Worm (Caenorhabditis elegans) whole organism, L4 larva: ENCODE data around the gene srg-29.

Experiments used
- D1046.2 ChIP-seq: fragments of 200-800 bp; sonication (Bioruptor generic); IDR thresholded peaks from 2 replicates; pipeline ENCODE4 v1.3.6; 2022; ENCODE audit warnings: missing genetic modification characterization, missing compliant biosample characterization
- F10B5.3 ChIP-seq: sonication (generic microtip); optimal IDR thresholded peaks from 2 replicates; lab custom pipeline; 2016; ENCODE audit warnings: mild to moderate bottlenecking, missing genetic modification characterization, missing compliant biosample characterization
- F26F4.8 ChIP-seq: fragments of 200-800 bp; sonication (Bioruptor generic); conservative IDR thresholded peaks from 2 replicates; pipeline ENCODE4 v1.3.6; 2022; ENCODE audit warnings: missing genetic modification characterization, missing compliant biosample characterization
- F49E8.2 ChIP-seq: sonication (generic microtip); optimal IDR thresholded peaks from 2 replicates; lab custom pipeline; 2016; ENCODE audit warnings: missing compliant biosample characterization, mild to moderate bottlenecking, missing genetic modification characterization, borderline replicate concordance
- T26A8.4 ChIP-seq: fragments of 200-800 bp; sonication (Bioruptor generic); IDR thresholded peaks from 2 replicates; pipeline ENCODE4 v1.3.6; 2022; ENCODE audit warnings: missing genetic modification characterization, missing compliant biosample characterization
- Y105C5A.15 ChIP-seq: fragments of 200-800 bp; sonication (Bioruptor generic); IDR thresholded peaks from 2 replicates; pipeline ENCODE4 v1.3.6; 2022; ENCODE audit warnings: missing genetic modification characterization, missing compliant biosample characterization
- Y5F2A.4 ChIP-seq: fragments of 200-800 bp; sonication (Bioruptor generic); optimal IDR thresholded peaks from 2 replicates; lab custom pipeline; 2018; ENCODE audit warnings: mild to moderate bottlenecking, missing genetic modification characterization, missing compliant biosample characterization
- Y75B8A.6 ChIP-seq: fragments of 200-800 bp; sonication (Bioruptor generic); IDR thresholded peaks from 2 replicates; pipeline ENCODE4 v1.3.6; 2022; ENCODE audit warnings: missing genetic modification reagents, missing genetic modification characterization, missing compliant biosample characterization
- ceh-20 ChIP-seq: fragments of 200-800 bp; sonication (Bioruptor generic); IDR thresholded peaks from 2 replicates; pipeline ENCODE4 v1.3.6; 2022; ENCODE audit warnings: missing genetic modification reagents, missing genetic modification characterization, missing compliant biosample characterization
- ceh-62 ChIP-seq: sonication (generic microtip); optimal IDR thresholded peaks from 2 replicates; lab custom pipeline; 2017; ENCODE audit warnings: missing biosample characterization, missing genetic modification characterization
- cey-2 ChIP-seq: sonication (generic microtip); optimal IDR thresholded peaks from 3 replicates; lab custom pipeline; 2017; ENCODE audit warnings: missing genetic modification characterization, mild to moderate bottlenecking, missing compliant biosample characterization, antibody characterized with exemption, borderline replicate concordance; ENCODE audit not compliant: insufficient read depth
- daf-16 ChIP-seq, 3 experiments: sonication (generic microtip); optimal IDR thresholded peaks; 2 replicates each; lab custom pipeline; 2016 to 2017; ENCODE audit warnings: missing genetic modification characterization in 3 of 3, missing genetic modification reagents in 3 of 3, mild to moderate bottlenecking in 2 of 3, missing compliant biosample characterization in 2 of 3, missing biosample characterization in 1 of 3, moderate library complexity in 1 of 3
- dmd-6 ChIP-seq: fragments of 200-800 bp; sonication (Bioruptor generic); IDR thresholded peaks from 2 replicates; pipeline ENCODE4 v1.3.6; 2022; ENCODE audit warnings: missing genetic modification reagents, missing genetic modification characterization, missing compliant biosample characterization
- dmd-8 ChIP-seq: fragments of 200-800 bp; sonication (Bioruptor generic); IDR thresholded peaks from 2 replicates; pipeline ENCODE4 v1.3.6; 2022; ENCODE audit warnings: missing genetic modification characterization, missing compliant biosample characterization
- dmd-9 ChIP-seq: fragments of 200-800 bp; sonication (Bioruptor generic); IDR thresholded peaks from 2 replicates; pipeline ENCODE4 v1.3.6; 2022; ENCODE audit warnings: missing genetic modification reagents, missing genetic modification characterization, missing compliant biosample characterization
- duxl-1 ChIP-seq: sonication (generic microtip); optimal IDR thresholded peaks from 2 replicates; lab custom pipeline; 2016; ENCODE audit warnings: mild to moderate bottlenecking, missing genetic modification characterization, moderate library complexity, missing compliant biosample characterization; ENCODE audit not compliant: poor library complexity
- egl-43 ChIP-seq: fragments of 200-800 bp; sonication (Bioruptor generic); IDR thresholded peaks from 2 replicates; pipeline ENCODE4 v1.3.6; 2022; ENCODE audit warnings: missing genetic modification reagents, missing genetic modification characterization, missing compliant biosample characterization
- gei-8 ChIP-seq: fragments of 200-800 bp; sonication (Bioruptor generic); optimal IDR thresholded peaks from 2 replicates; lab custom pipeline; 2018; ENCODE audit warnings: mild to moderate bottlenecking, missing genetic modification characterization, missing compliant biosample characterization
- hif-1 ChIP-seq, 2 experiments: sonication (generic microtip); optimal IDR thresholded peaks; 2 replicates each; lab custom pipeline; 2016 to 2017; ENCODE audit warnings: missing compliant biosample characterization in 2 of 2, missing genetic modification characterization in 2 of 2, missing genetic modification reagents in 2 of 2, missing genotype in 2 of 2, mild to moderate bottlenecking in 1 of 2
- hlh-11 ChIP-seq: fragments of 200-800 bp; sonication (Bioruptor generic); optimal IDR thresholded peaks from 2 replicates; lab custom pipeline; 2018; ENCODE audit warnings: mild to moderate bottlenecking, missing genetic modification characterization, missing compliant biosample characterization
- jun-1 ChIP-seq: fragments of 150-350 bp; optimal IDR thresholded peaks from 2 replicates; lab custom pipeline; 2014; ENCODE audit warnings: missing biosample characterization, missing genetic modification reagents, missing genetic modification characterization
- lim-7 ChIP-seq: fragments of 200-800 bp; sonication (Bioruptor generic); IDR thresholded peaks from 2 replicates; pipeline ENCODE4 v1.3.6; 2022; ENCODE audit warnings: missing genetic modification characterization, missing compliant biosample characterization
- lin-13 ChIP-seq: fragments of 150-350 bp; optimal IDR thresholded peaks from 2 replicates; lab custom pipeline; 2014; ENCODE audit warnings: missing biosample characterization, missing genetic modification reagents, missing genetic modification characterization
- lin-38 ChIP-seq: fragments of 200-800 bp; sonication (Bioruptor generic); IDR thresholded peaks from 2 replicates; pipeline ENCODE4 v1.3.6; 2022; ENCODE audit warnings: missing genetic modification reagents, missing genetic modification characterization, missing compliant biosample characterization
- lir-3 ChIP-seq: sonication (generic microtip); optimal IDR thresholded peaks from 2 replicates; lab custom pipeline; 2016; ENCODE audit warnings: mild to moderate bottlenecking, missing genetic modification characterization, missing compliant biosample characterization
- mep-1 ChIP-seq: fragments of 150-350 bp; sonication (generic microtip); optimal IDR thresholded peaks from 3 replicates; lab custom pipeline; 2014; ENCODE audit warnings: missing biosample characterization, missing genetic modification characterization
- mes-2 ChIP-seq: sonication (generic microtip); optimal IDR thresholded peaks from 2 replicates; lab custom pipeline; 2016; ENCODE audit warnings: missing genotype, mild to moderate bottlenecking, missing genetic modification characterization, missing compliant biosample characterization; ENCODE audit not compliant: poor library complexity, severe bottlenecking
- mxl-2 ChIP-seq: fragments of 200-800 bp; sonication (Bioruptor generic); conservative IDR thresholded peaks from 2 replicates; pipeline ENCODE4 v1.3.6; 2022; ENCODE audit warnings: missing genetic modification reagents, missing genetic modification characterization, missing compliant biosample characterization
- mxl-3 ChIP-seq: fragments of 200-800 bp; sonication (Bioruptor generic); optimal IDR thresholded peaks from 2 replicates; lab custom pipeline; 2018; ENCODE audit warnings: mild to moderate bottlenecking, missing genetic modification characterization, missing compliant biosample characterization
- nhr-111 ChIP-seq: fragments of 200-800 bp; sonication (Bioruptor generic); optimal IDR thresholded peaks from 2 replicates; lab custom pipeline; 2018; ENCODE audit warnings: mild to moderate bottlenecking, missing genetic modification characterization, missing compliant biosample characterization
- nhr-28 ChIP-seq: fragments of 150-350 bp; optimal IDR thresholded peaks from 2 replicates; lab custom pipeline; 2014; ENCODE audit warnings: missing biosample characterization, missing genetic modification characterization
- nhr-41 ChIP-seq: fragments of 200-800 bp; sonication (Bioruptor generic); IDR thresholded peaks from 2 replicates; pipeline ENCODE4 v1.3.6; 2022; ENCODE audit warnings: missing genetic modification reagents, missing genetic modification characterization, missing compliant biosample characterization
- nhr-48 ChIP-seq: sonication (generic microtip); optimal IDR thresholded peaks from 2 replicates; lab custom pipeline; 2016; ENCODE audit warnings: mild to moderate bottlenecking, missing genetic modification characterization, missing compliant biosample characterization
- nhr-76 ChIP-seq: fragments of 150-350 bp; optimal IDR thresholded peaks from 2 replicates; lab custom pipeline; 2014; ENCODE audit warnings: missing biosample characterization, missing genetic modification characterization
- pha-4 ChIP-seq, 2 experiments: fragments of 150-350 bp in 1 of 2; fragments of 200-800 bp in 1 of 2; sonication (Bioruptor generic) in 1 of 2; IDR thresholded peaks in 1 of 2; optimal IDR thresholded peaks in 1 of 2; 2 replicates each; pipeline versions ENCODE4 v1.3.6 to Lab custom; 2014 to 2022; ENCODE audit warnings: missing genetic modification characterization in 2 of 2, missing genetic modification reagents in 2 of 2, missing biosample characterization in 1 of 2, missing compliant biosample characterization in 1 of 2
- pqm-1 ChIP-seq: sonication (generic microtip); optimal IDR thresholded peaks from 2 replicates; lab custom pipeline; 2017; ENCODE audit warnings: missing biosample characterization, missing genetic modification characterization
- rbr-2 ChIP-seq: sonication (generic microtip); optimal IDR thresholded peaks from 2 replicates; lab custom pipeline; 2016; ENCODE audit warnings: missing genotype, missing genetic modification characterization, missing compliant biosample characterization
- set-16 ChIP-seq: fragments of 200-800 bp; sonication (Bioruptor generic); IDR thresholded peaks from 2 replicates; pipeline ENCODE4 v1.3.6; 2022; ENCODE audit warnings: missing genetic modification reagents, missing genetic modification characterization, missing compliant biosample characterization
- spr-1 ChIP-seq: sonication (generic microtip); optimal IDR thresholded peaks from 2 replicates; lab custom pipeline; 2016; ENCODE audit warnings: mild to moderate bottlenecking, missing genetic modification characterization, missing compliant biosample characterization
- spr-3 ChIP-seq: fragments of 200-800 bp; sonication (Bioruptor generic); optimal IDR thresholded peaks from 2 replicates; lab custom pipeline; 2018; ENCODE audit warnings: mild to moderate bottlenecking, missing genetic modification characterization, missing compliant biosample characterization
- unc-62 ChIP-seq, 3 experiments: fragments of 150-350 bp in 1 of 3; sonication (generic microtip); optimal IDR thresholded peaks in 2 of 3; peaks in 1 of 3; 1 replicate in 1 of 3; 2 replicates in 2 of 3; lab custom pipeline; 2014 to 2017; ENCODE audit warnings: missing biosample characterization in 3 of 3, missing genetic modification characterization in 3 of 3, missing genetic modification reagents in 3 of 3, missing genotype in 1 of 3
- vab-7 ChIP-seq: fragments of 200-800 bp; sonication (Bioruptor generic); IDR thresholded peaks from 2 replicates; pipeline ENCODE4 v1.3.6; 2022; ENCODE audit warnings: missing genetic modification reagents, missing genetic modification characterization, missing compliant biosample characterization
- zag-1 ChIP-seq: fragments of 150-350 bp; optimal IDR thresholded peaks from 2 replicates; lab custom pipeline; 2014; ENCODE audit warnings: missing biosample characterization, missing genetic modification characterization

The srg-29 gene

DNA sequence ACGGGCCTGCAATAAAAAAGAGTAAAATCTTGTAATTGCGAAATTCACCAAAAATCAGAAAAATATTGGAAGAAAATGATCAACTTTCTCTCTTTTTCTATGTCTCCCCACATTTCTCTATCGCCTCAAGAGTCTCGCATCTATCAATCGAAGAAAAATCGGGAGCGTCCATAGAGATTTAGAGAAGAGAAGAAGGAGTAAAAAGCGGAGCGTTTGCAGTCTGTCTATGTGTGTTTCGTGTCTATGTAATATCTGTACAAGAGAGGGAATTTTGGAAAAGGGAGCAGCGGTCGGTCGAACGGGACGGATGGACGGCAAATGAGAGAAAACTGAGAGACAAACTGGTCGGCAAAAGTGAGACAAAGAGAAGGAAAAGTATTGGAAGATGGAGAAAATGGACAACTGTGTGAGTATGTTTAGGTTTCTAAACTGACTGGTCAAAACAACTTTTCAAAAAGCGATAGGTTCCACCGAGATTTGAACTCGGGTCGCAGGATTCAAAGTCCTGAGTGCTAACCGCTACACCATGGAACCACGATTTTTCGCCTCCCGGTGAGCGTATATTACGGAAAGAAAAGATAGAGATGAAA, 7.2 kb upstream of the srg-29 start (continued):
- TF ChIP-seq ceh-20 (GFP tag; lab: Robert Waterston, UW) (0 out of 2 replicates have a peak, but pooled peaks have one; percentile 21), egl-43 (GFP tag; lab: Robert Waterston, UW) (peak; percentile 58; the same call in 1 of the 2 replicates), vab-7 (GFP tag; lab: Robert Waterston, UW) (0 out of 2 replicates have a peak, but pooled peaks have one; percentile 37), lin-13 (GFP tag; lab: Kevin White, UChicago) (peak; percentile 28), D1046.2 (GFP tag; lab: Robert Waterston, UW) (0 out of 2 replicates have a peak, but pooled peaks have one; percentile 47), mes-2 (peak; percentile 35), lir-3 (no peak), dmd-6 (0 out of 2 replicates have a peak, but pooled peaks have one; percentile 37), hif-1 (tag; optimal IDR thresholded peaks at IDR 0.05; lab: Kevin White, UChicago) (no peak), daf-16 (GFP tag; optimal IDR thresholded peaks at IDR 0.05; lab: Kevin White, UChicago) (peak; percentile 58 to 81), daf-16 (tag; optimal IDR thresholded peaks at IDR 0.05; lab: Kevin White, UChicago) (peak; percentile 79), duxl-1 (tag; lab: Kevin White, UChicago) (peak; percentile 29), pqm-1 (tag; lab: Kevin White, UChicago) (peak; percentile 17), spr-1 (tag; lab: Kevin White, UChicago) (peak; percentile 69), dmd-8 (GFP tag; lab: Robert Waterston, UW) (peak; percentile 65; the same call in 1 of the 2 replicates), mxl-2 (GFP tag; lab: Robert Waterston, UW) (no peak), pha-4 (GFP tag; IDR thresholded peaks at IDR 0.05; lab: Robert Waterston, UW) (no peak; the same call in 1 of the 2 replicates), pha-4 (tag; optimal IDR thresholded peaks at IDR 0.05; lab: Kevin White, UChicago) (peak; percentile 13), nhr-111 (GFP tag; lab: Kevin White, UChicago) (no peak), hlh-11 (tag; lab: Kevin White, UChicago) (peak; percentile 85), mep-1 (tag; lab: Kevin White, UChicago) (peak; percentile 54), rbr-2 (tag; lab: Kevin White, UChicago) (peak; percentile 29), nhr-76 (tag; lab: Kevin White, UChicago) (no peak), dmd-9 (GFP tag; lab: Robert Waterston, UW) (0 out of 2 replicates have a peak, but pooled peaks have one; percentile 29), gei-8 (GFP tag; lab: Kevin White, UChicago) (peak; percentile 28), nhr-28 (tag; lab: Kevin White, UChicago) (peak; percentile 83), F49E8.2 (no peak)
- TF ChIP-seq, all 104 proteins: peak for 30

DNA sequence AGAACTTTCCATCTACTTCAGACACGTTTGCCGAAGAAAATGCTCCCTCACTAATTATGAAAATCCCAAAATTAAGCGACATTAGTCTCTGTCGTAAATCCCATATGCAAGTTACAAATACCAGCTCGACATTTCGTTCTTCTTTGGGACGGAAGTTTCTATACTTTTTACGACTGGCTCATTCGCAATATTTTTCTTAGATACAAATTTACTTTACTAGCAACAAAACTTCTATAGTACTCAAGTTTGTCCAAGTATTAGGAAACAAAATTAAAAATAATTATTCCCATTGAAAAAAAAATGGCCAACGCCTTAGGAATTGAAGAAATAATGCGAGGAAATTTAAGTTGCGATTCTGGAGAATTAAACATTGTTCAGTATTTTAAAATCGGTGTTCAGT, 6.0 kb upstream of the srg-29 start, which contains the start of gene srg-26:
TSS of gene srg-26 (plus strand) at position 301 of the 400 bp plus-strand sequence.
- TF ChIP-seq mxl-3 (GFP tag; lab: Kevin White, UChicago), result no peak
- TF ChIP-seq spr-3, result no peak
- no peak for TF ChIP-seq nhr-48 (tag; lab: Kevin White, UChicago)
- no peak for TF ChIP-seq lim-7
- TF ChIP-seq set-16 (GFP tag; lab: Robert Waterston, UW), result no peak
- no peak for TF ChIP-seq F26F4.8
- no peak for TF ChIP-seq F49E8.2
- TF ChIP-seq jun-1 (tag; lab: Kevin White, UChicago), result no peak
- TF ChIP-seq zag-1, result no peak
- TF ChIP-seq cey-2 (tag; lab: Kevin White, UChicago), result no peak
- no peak for TF ChIP-seq Y5F2A.4

DNA sequence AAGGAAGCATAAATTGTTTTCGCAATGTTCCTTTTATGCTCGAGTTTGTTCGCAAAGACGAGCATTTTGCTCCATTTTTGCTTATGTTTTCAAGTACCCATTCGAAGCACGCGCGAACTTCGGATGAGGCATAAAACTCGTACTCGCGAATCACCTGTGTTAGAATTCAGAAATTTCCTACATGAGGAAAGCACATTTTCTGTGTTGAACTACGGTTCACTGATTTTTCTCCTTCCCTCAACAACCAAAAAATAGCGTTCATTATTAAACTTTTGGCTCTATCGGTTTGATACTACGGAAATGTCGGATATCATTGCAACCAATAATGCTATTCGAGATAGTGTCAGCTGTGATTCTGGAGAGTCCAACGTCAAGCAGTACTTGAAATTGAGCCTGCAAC, 2.4 kb upstream of the srg-29 start, which contains the start of gene srg-28:
TSS of gene srg-28 (plus strand) at position 301 of the 400 bp plus-strand sequence.
- no peak for TF ChIP-seq pqm-1 (tag; lab: Kevin White, UChicago)
- no peak for TF ChIP-seq Y105C5A.15
- TF ChIP-seq nhr-41 (GFP tag; lab: Robert Waterston, UW), result no peak
- no peak for TF ChIP-seq Y75B8A.6
- no peak for TF ChIP-seq mep-1 (tag; lab: Kevin White, UChicago)
- TF ChIP-seq ceh-62 (tag; lab: Kevin White, UChicago), result no peak
- TF ChIP-seq dmd-9 (GFP tag; lab: Robert Waterston, UW), result no peak
- TF ChIP-seq T26A8.4 (GFP tag; lab: Robert Waterston, UW), result no peak
- no peak for TF ChIP-seq lin-13 (GFP tag; lab: Kevin White, UChicago)
- TF ChIP-seq F10B5.3 (tag; lab: Kevin White, UChicago), result no peak
- no peak for TF ChIP-seq ceh-20 (GFP tag; lab: Robert Waterston, UW)
- TF ChIP-seq unc-62 (GFP tag; optimal IDR thresholded peaks at IDR 0.05 in 1 of 2; lab: Kevin White, UChicago), result no peak
- no peak for TF ChIP-seq unc-62 (tag; optimal IDR thresholded peaks at IDR 0.05; lab: Kevin White, UChicago)
- TF ChIP-seq lin-38, result no peak
- no peak for TF ChIP-seq jun-1 (tag; lab: Kevin White, UChicago)
